Worm (Caenorhabditis elegans) whole organism, L2 larva: ENCODE results near the gene Y22D7AL.6.

Experiments used
- C34F6.9 ChIP-seq: fragments of 150-350 bp; optimal IDR thresholded peaks from 2 replicates; lab custom pipeline; 2014; ENCODE audit warnings: missing biosample characterization, missing genetic modification characterization
- F13H6.1 ChIP-seq: sonication (generic microtip); optimal IDR thresholded peaks from 2 replicates; lab custom pipeline; 2016; ENCODE audit warnings: missing genetic modification characterization, missing compliant biosample characterization
- R02D3.7 ChIP-seq: fragments of 150-350 bp; optimal IDR thresholded peaks from 2 replicates; lab custom pipeline; 2014; ENCODE audit warnings: missing biosample characterization, missing genetic modification characterization
- Y55F3AM.14 ChIP-seq: fragments of 200-800 bp; sonication (Bioruptor generic); optimal IDR thresholded peaks from 2 replicates; lab custom pipeline; 2018; ENCODE audit warnings: mild to moderate bottlenecking, missing genetic modification characterization, missing compliant biosample characterization
- alr-1 ChIP-seq: fragments of 150-350 bp; optimal IDR thresholded peaks from 2 replicates; lab custom pipeline; 2014; ENCODE audit warnings: missing biosample characterization, missing genetic modification characterization
- aly-2 ChIP-seq: fragments of 150-350 bp; optimal IDR thresholded peaks from 2 replicates; lab custom pipeline; 2014; ENCODE audit warnings: missing biosample characterization, missing genetic modification characterization
- ama-1 ChIP-seq: fragments of 150-350 bp; optimal IDR thresholded peaks from 2 replicates; lab custom pipeline; 2018; ENCODE audit warnings: inconsistent platforms
- blmp-1 ChIP-seq: sonication (generic microtip); optimal IDR thresholded peaks from 2 replicates; lab custom pipeline; 2017; ENCODE audit warnings: missing genetic modification characterization, mild to moderate bottlenecking, missing compliant biosample characterization, antibody characterized with exemption, moderate library complexity; ENCODE audit not compliant: insufficient read depth
- ceh-16 ChIP-seq: fragments of 150-350 bp; optimal IDR thresholded peaks from 2 replicates; lab custom pipeline; 2014; ENCODE audit warnings: missing biosample characterization, missing genetic modification characterization
- ceh-82 ChIP-seq: fragments of 150-350 bp; optimal IDR thresholded peaks from 2 replicates; lab custom pipeline; 2014; ENCODE audit warnings: missing biosample characterization, missing genetic modification characterization
- crh-2 ChIP-seq: sonication (generic microtip); optimal IDR thresholded peaks from 2 replicates; lab custom pipeline; 2017; ENCODE audit warnings: missing biosample characterization, missing genetic modification characterization
- dmd-4 ChIP-seq: sonication (generic microtip); optimal IDR thresholded peaks from 2 replicates; lab custom pipeline; 2017; ENCODE audit warnings: missing biosample characterization, missing genetic modification characterization
- egl-27 ChIP-seq: sonication (generic microtip); optimal IDR thresholded peaks from 3 replicates; lab custom pipeline; 2017; ENCODE audit warnings: missing biosample characterization, missing genetic modification reagents, missing genetic modification characterization
- elt-1 ChIP-seq: fragments of 150-350 bp; optimal IDR thresholded peaks from 2 replicates; lab custom pipeline; 2014; ENCODE audit warnings: missing biosample characterization, missing genetic modification characterization
- elt-3 ChIP-seq: sonication (generic microtip); optimal IDR thresholded peaks from 2 replicates; lab custom pipeline; 2017; ENCODE audit warnings: missing biosample characterization, missing genetic modification characterization
- fos-1 ChIP-seq: fragments of 150-350 bp; optimal IDR thresholded peaks from 2 replicates; lab custom pipeline; 2014; ENCODE audit warnings: missing biosample characterization, missing genetic modification characterization
- gmeb-1 ChIP-seq: fragments of 150-350 bp; optimal IDR thresholded peaks from 2 replicates; lab custom pipeline; 2014; ENCODE audit warnings: missing biosample characterization, missing genetic modification characterization
- lin-11 ChIP-seq: fragments of 150-350 bp; sonication (generic microtip); optimal IDR thresholded peaks from 2 replicates; lab custom pipeline; 2014; ENCODE audit warnings: missing biosample characterization, missing genetic modification characterization, inconsistent platforms, mixed read lengths
- lin-13 ChIP-seq: fragments of 150-350 bp; optimal IDR thresholded peaks from 2 replicates; lab custom pipeline; 2014; ENCODE audit warnings: missing biosample characterization, missing genetic modification reagents, missing genetic modification characterization
- lin-39 ChIP-seq: fragments of 150-350 bp; optimal IDR thresholded peaks from 2 replicates; lab custom pipeline; 2014; ENCODE audit warnings: missing biosample characterization, missing genetic modification reagents, missing genetic modification characterization
- lsy-2 ChIP-seq, 2 experiments: fragments of 150-350 bp in 1 of 2; sonication (generic microtip) in 1 of 2; optimal IDR thresholded peaks; 2 replicates each; lab custom pipeline; 2014 to 2017; ENCODE audit warnings: missing biosample characterization in 2 of 2, missing genetic modification characterization in 2 of 2
- mab-5 ChIP-seq: fragments of 150-350 bp; optimal IDR thresholded peaks from 2 replicates; lab custom pipeline; 2014; ENCODE audit warnings: missing biosample characterization, missing genetic modification characterization
- mbf-1 ChIP-seq: sonication (generic microtip); optimal IDR thresholded peaks from 2 replicates; lab custom pipeline; 2017; ENCODE audit warnings: missing biosample characterization, missing genetic modification characterization
- mdl-1 ChIP-seq, 2 experiments: fragments of 150-350 bp in 1 of 2; sonication (generic microtip) in 1 of 2; optimal IDR thresholded peaks; 2 replicates each; lab custom pipeline; 2017; ENCODE audit warnings: missing biosample characterization in 2 of 2, missing genetic modification characterization in 2 of 2
- nhr-10 ChIP-seq: sonication (generic microtip); optimal IDR thresholded peaks from 2 replicates; lab custom pipeline; 2017; ENCODE audit warnings: missing biosample characterization, missing genetic modification characterization
- nhr-11 ChIP-seq: fragments of 150-350 bp; optimal IDR thresholded peaks from 2 replicates; lab custom pipeline; 2014; ENCODE audit warnings: missing biosample characterization, missing genetic modification characterization
- nhr-21 ChIP-seq: fragments of 150-350 bp; optimal IDR thresholded peaks from 2 replicates; lab custom pipeline; 2014; ENCODE audit warnings: missing biosample characterization, missing genetic modification characterization
- nhr-23 ChIP-seq: fragments of 150-350 bp; optimal IDR thresholded peaks from 2 replicates; lab custom pipeline; 2014; ENCODE audit warnings: missing biosample characterization, missing genetic modification reagents, missing genetic modification characterization
- nhr-237 ChIP-seq: fragments of 150-350 bp; optimal IDR thresholded peaks from 2 replicates; lab custom pipeline; 2014; ENCODE audit warnings: missing biosample characterization, missing genetic modification characterization
- nhr-25 ChIP-seq: fragments of 150-350 bp; sonication (generic microtip); optimal IDR thresholded peaks from 3 replicates; lab custom pipeline; 2014; ENCODE audit warnings: missing biosample characterization, missing genetic modification characterization
- nhr-77 ChIP-seq: fragments of 150-350 bp; optimal IDR thresholded peaks from 2 replicates; lab custom pipeline; 2014; ENCODE audit warnings: missing biosample characterization, missing genetic modification characterization
- peb-1 ChIP-seq: fragments of 150-350 bp; optimal IDR thresholded peaks from 2 replicates; lab custom pipeline; 2014; ENCODE audit warnings: missing biosample characterization, missing genetic modification characterization
- sem-4 ChIP-seq: fragments of 150-350 bp; optimal IDR thresholded peaks from 2 replicates; lab custom pipeline; 2014; ENCODE audit warnings: missing biosample characterization, missing genetic modification reagents, missing genetic modification characterization
- skn-1 ChIP-seq: sonication (generic microtip); optimal IDR thresholded peaks from 2 replicates; lab custom pipeline; 2017; ENCODE audit warnings: missing biosample characterization, missing genetic modification characterization
- sma-3 ChIP-seq: sonication (generic microtip); optimal IDR thresholded peaks from 2 replicates; lab custom pipeline; 2016; ENCODE audit warnings: missing genetic modification reagents, missing genetic modification characterization, missing compliant biosample characterization
- sma-9 ChIP-seq, 2 experiments: fragments of 150-350 bp in 1 of 2; sonication (generic microtip) in 1 of 2; optimal IDR thresholded peaks; 2 replicates each; lab custom pipeline; 2014 to 2016; ENCODE audit warnings: missing genetic modification characterization in 2 of 2, mild to moderate bottlenecking in 1 of 2, missing biosample characterization in 1 of 2, missing compliant biosample characterization in 1 of 2, missing genetic modification reagents in 1 of 2, moderate library complexity in 1 of 2
- snpc-4 ChIP-seq: fragments of 150-350 bp; optimal IDR thresholded peaks from 2 replicates; lab custom pipeline; 2014; ENCODE audit warnings: missing biosample characterization, missing genetic modification characterization
- unc-39 ChIP-seq: fragments of 150-350 bp; optimal IDR thresholded peaks from 2 replicates; lab custom pipeline; 2014; ENCODE audit warnings: missing biosample characterization, missing genetic modification characterization
- unc-55 ChIP-seq: fragments of 150-350 bp; sonication (generic microtip); optimal IDR thresholded peaks from 3 replicates; lab custom pipeline; 2014; ENCODE audit warnings: missing biosample characterization, missing genetic modification reagents, missing genetic modification characterization
- unc-62 ChIP-seq: fragments of 150-350 bp; optimal IDR thresholded peaks from 2 replicates; lab custom pipeline; 2014; ENCODE audit warnings: missing biosample characterization, missing genetic modification reagents, missing genetic modification characterization
- ztf-11 ChIP-seq: sonication (generic microtip); optimal IDR thresholded peaks from 2 replicates; lab custom pipeline; 2017; ENCODE audit warnings: missing biosample characterization, missing genetic modification characterization
- ztf-4 ChIP-seq: fragments of 150-350 bp; optimal IDR thresholded peaks from 2 replicates; lab custom pipeline; 2014; ENCODE audit warnings: missing biosample characterization, missing genetic modification characterization

Y22D7AL.6 gene

ce11 chrIII:1614412-1614811 is 9.7 kb downstream of the Y22D7AL.6 start:
- TF ChIP-seq blmp-1 (tag; lab: Kevin White, UChicago) (peak; percentile 35), sma-9 (GFP tag; optimal IDR thresholded peaks at IDR 0.05; lab: Kevin White, UChicago) (no peak), sma-9 (tag; optimal IDR thresholded peaks at IDR 0.05; lab: Kevin White, UChicago) (no peak)

- TF ChIP-seq lin-11 (tag; lab: Kevin White, UChicago) = no peak
- no peak for TF ChIP-seq sma-9 (GFP tag; optimal IDR thresholded peaks at IDR 0.05; lab: Kevin White, UChicago)
- no peak for TF ChIP-seq sma-9 (tag; optimal IDR thresholded peaks at IDR 0.05; lab: Kevin White, UChicago)
- TF ChIP-seq Y55F3AM.14 (GFP tag; lab: Kevin White, UChicago) = peak; percentile 49
- no peak for TF ChIP-seq ceh-16
- no peak for TF ChIP-seq unc-39 (tag; lab: Kevin White, UChicago)
- TF ChIP-seq lsy-2 (tag; optimal IDR thresholded peaks at IDR 0.05; lab: Kevin White, UChicago) = peak; percentile 52 to 86
- peak; percentile 77 for TF ChIP-seq lin-13 (GFP tag; lab: Kevin White, UChicago)
- peak; percentile 20 for TF ChIP-seq F13H6.1 (tag; lab: Kevin White, UChicago)
- peak; percentile 18 for TF ChIP-seq C34F6.9 (tag; lab: Kevin White, UChicago)
- no peak for TF ChIP-seq snpc-4 (tag; lab: Kevin White, UChicago)
- peak; percentile 47 for TF ChIP-seq gmeb-1
- no peak for TF ChIP-seq crh-2 (tag; lab: Kevin White, UChicago)
- TF ChIP-seq sma-3 (GFP tag; lab: Kevin White, UChicago) = peak; percentile 26
- no peak for TF ChIP-seq ceh-82 (tag; lab: Kevin White, UChicago)
- peak; percentile 82 for TF ChIP-seq ztf-4 (tag; lab: Kevin White, UChicago)
- TF ChIP-seq aly-2 (tag; lab: Kevin White, UChicago) = no peak
- peak; percentile 84 for TF ChIP-seq ama-1 (lab: Kevin White, UChicago)
- peak; percentile 45 for TF ChIP-seq nhr-25
- TF ChIP-seq unc-55 (GFP tag; lab: Kevin White, UChicago) = no peak
- no peak for TF ChIP-seq lin-39 (tag; lab: Kevin White, UChicago)
Observed at ce11 chrIII:1616245-1617026, 11.7 kb downstream of the Y22D7AL.6 start.

ce11 chrIII:1618312-1618711 is 13.6 kb downstream of the Y22D7AL.6 start:
- TF ChIP-seq egl-27 = no peak
- no peak for TF ChIP-seq mbf-1 (tag; lab: Kevin White, UChicago)
- no peak for TF ChIP-seq lin-39 (tag; lab: Kevin White, UChicago)
- no peak for TF ChIP-seq lin-11 (tag; lab: Kevin White, UChicago)
- TF ChIP-seq nhr-237 = no peak
- no peak for TF ChIP-seq nhr-11 (tag; lab: Kevin White, UChicago)
- no peak for TF ChIP-seq Y55F3AM.14 (GFP tag; lab: Kevin White, UChicago)
- TF ChIP-seq nhr-77 (tag; lab: Kevin White, UChicago) = no peak
- TF ChIP-seq mab-5 = no peak

- peak; percentile 99 for TF ChIP-seq sma-3 (GFP tag; lab: Kevin White, UChicago)
- no peak for TF ChIP-seq nhr-11 (tag; lab: Kevin White, UChicago)
- TF ChIP-seq egl-27 = peak; percentile 91
- TF ChIP-seq nhr-21 (tag; lab: Kevin White, UChicago) = peak; percentile 97
- TF ChIP-seq ceh-82 (tag; lab: Kevin White, UChicago) = peak; percentile 84
- peak; percentile 92 for TF ChIP-seq Y55F3AM.14 (GFP tag; lab: Kevin White, UChicago)
- TF ChIP-seq unc-39 (tag; lab: Kevin White, UChicago) = no peak
- no peak for TF ChIP-seq alr-1 (tag; lab: Kevin White, UChicago)
- TF ChIP-seq blmp-1 (tag; lab: Kevin White, UChicago) = peak; percentile 84
- no peak for TF ChIP-seq elt-1 (tag; lab: Kevin White, UChicago)
- no peak for TF ChIP-seq peb-1 (tag; lab: Kevin White, UChicago)
- TF ChIP-seq nhr-10 (tag; lab: Kevin White, UChicago) = peak; percentile 92
- TF ChIP-seq nhr-77 (tag; lab: Kevin White, UChicago) = peak; percentile 82
- TF ChIP-seq mdl-1 (tag; optimal IDR thresholded peaks at IDR 0.05; lab: Kevin White, UChicago) = peak; percentile 58 to 59
- peak; percentile 96 for TF ChIP-seq sma-9 (GFP tag; optimal IDR thresholded peaks at IDR 0.05; lab: Kevin White, UChicago)
- no peak for TF ChIP-seq sma-9 (tag; optimal IDR thresholded peaks at IDR 0.05; lab: Kevin White, UChicago)
- TF ChIP-seq fos-1 = peak; percentile 84
- TF ChIP-seq ztf-11 = peak; percentile 75
- peak; percentile 95 for TF ChIP-seq C34F6.9 (tag; lab: Kevin White, UChicago)
- peak; percentile 97 for TF ChIP-seq mab-5
- no peak for TF ChIP-seq elt-3 (tag; lab: Kevin White, UChicago)
- peak; percentile 97 for TF ChIP-seq ztf-4 (tag; lab: Kevin White, UChicago)
- peak; percentile 56 for TF ChIP-seq mbf-1 (tag; lab: Kevin White, UChicago)
- TF ChIP-seq lin-39 (tag; lab: Kevin White, UChicago) = no peak
- TF ChIP-seq sem-4 = peak; percentile 97
- TF ChIP-seq aly-2 (tag; lab: Kevin White, UChicago) = peak; percentile 44
- peak; percentile 96 for TF ChIP-seq gmeb-1
- TF ChIP-seq nhr-23 (tag; lab: Kevin White, UChicago) = no peak
- peak; percentile 100 for TF ChIP-seq lin-11 (tag; lab: Kevin White, UChicago)
- TF ChIP-seq unc-62 (GFP tag; lab: Kevin White, UChicago) = peak; percentile 56
- peak; percentile 76 for TF ChIP-seq R02D3.7 (tag; lab: Kevin White, UChicago)
- TF ChIP-seq nhr-25 = peak; percentile 98
- TF ChIP-seq dmd-4 (tag; lab: Kevin White, UChicago) = peak; percentile 70
- peak; percentile 85 for TF ChIP-seq skn-1 (tag; lab: Kevin White, UChicago)
- peak; percentile 86 for TF ChIP-seq ceh-16
Observed at ce11 chrIII:1618915-1619314, 14.2 kb downstream of the Y22D7AL.6 start, which contains the start of gene Y22D7AL.10. Gene Y22D7AL.10, minus strand, starts transcription at chrIII:1618929.
